Worm (Caenorhabditis elegans) whole organism, L3 larva: ENCODE results near the gene irg-7.

ENCODE experiments used
- R02D3.7 ChIP-seq: fragments of 150-350 bp; optimal IDR thresholded peaks from 2 replicates; lab custom pipeline; 2014; ENCODE audit warnings: missing biosample characterization, missing genetic modification characterization
- ama-1 ChIP-seq: fragments of 150-350 bp; optimal IDR thresholded peaks from 2 replicates; lab custom pipeline; 2018
- ceh-28 ChIP-seq: fragments of 150-350 bp; optimal IDR thresholded peaks from 2 replicates; lab custom pipeline; 2014; ENCODE audit warnings: missing biosample characterization, missing genetic modification reagents, missing genetic modification characterization
- elt-1 ChIP-seq: fragments of 150-350 bp; optimal IDR thresholded peaks from 2 replicates; lab custom pipeline; 2014; ENCODE audit warnings: missing biosample characterization, missing genetic modification characterization
- lin-15B ChIP-seq: fragments of 150-350 bp; optimal IDR thresholded peaks from 2 replicates; lab custom pipeline; 2014; ENCODE audit warnings: missing biosample characterization, missing genetic modification characterization
- lin-39 ChIP-seq: fragments of 150-350 bp; optimal IDR thresholded peaks from 2 replicates; lab custom pipeline; 2018; ENCODE audit warnings: missing biosample characterization, missing genetic modification reagents, missing genetic modification characterization
- mdl-1 ChIP-seq: fragments of 150-350 bp; optimal IDR thresholded peaks from 2 replicates; lab custom pipeline; 2014; ENCODE audit warnings: missing biosample characterization, missing genetic modification characterization
- nfya-1 ChIP-seq: sonication (generic microtip); optimal IDR thresholded peaks from 2 replicates; lab custom pipeline; 2017; ENCODE audit warnings: missing genetic modification characterization, mild to moderate bottlenecking, missing compliant biosample characterization, antibody characterized with exemption, moderate library complexity; ENCODE audit not compliant: insufficient read depth
- nhr-76 ChIP-seq: fragments of 150-350 bp; sonication (generic microtip); optimal IDR thresholded peaks from 5 replicates; lab custom pipeline; 2014; ENCODE audit warnings: missing biosample characterization, missing genetic modification characterization
- unc-62 ChIP-seq: fragments of 150-350 bp; sonication (generic microtip); optimal IDR thresholded peaks from 4 replicates; lab custom pipeline; 2014; ENCODE audit warnings: missing biosample characterization, missing genetic modification reagents, missing genetic modification characterization

DNA sequence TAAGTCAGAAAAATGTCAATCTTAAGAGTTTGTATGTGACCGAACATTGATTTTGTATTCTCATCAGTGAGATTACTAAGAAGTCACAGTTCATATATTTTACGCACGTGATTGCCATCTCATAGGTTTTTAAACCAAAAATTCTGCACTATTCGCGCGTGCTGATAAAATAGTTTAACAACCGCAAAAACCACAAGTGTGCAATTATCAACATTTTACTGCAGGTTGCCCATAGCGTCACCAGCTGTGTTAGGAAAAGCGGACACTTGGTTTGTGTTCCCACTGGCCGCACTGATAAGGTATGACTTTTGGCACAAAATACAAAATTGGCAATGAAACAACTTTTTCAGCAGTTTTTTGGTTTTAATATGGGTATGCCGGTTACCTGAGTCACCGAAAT, 46.7 kb upstream of the irg-7 start:
- no peak for TF ChIP-seq R02D3.7 (tag; lab: Kevin White, UChicago)
- no peak for TF ChIP-seq nhr-76 (tag; lab: Kevin White, UChicago)
- no peak for TF ChIP-seq ama-1
- no peak for TF ChIP-seq lin-39 (tag; lab: Kevin White, UChicago)
- TF ChIP-seq mdl-1 = no peak
- TF ChIP-seq elt-1 (tag; lab: Kevin White, UChicago) = no peak
- no peak for TF ChIP-seq nfya-1 (tag; lab: Kevin White, UChicago)
- TF ChIP-seq unc-62 (GFP tag; lab: Kevin White, UChicago) = no peak
- TF ChIP-seq lin-15B (tag; lab: Kevin White, UChicago) = no peak
- no peak for TF ChIP-seq ceh-28 (tag; lab: Kevin White, UChicago)
